Fruit fly (Drosophila melanogaster) whole organism, adult: Measurements from ENCODE around the gene Srp19.

Experiments used
- CG14711 ChIP-seq: fragments of 200-800 bp; sonication (Bioruptor generic); optimal IDR thresholded peaks from 2 replicates; lab custom pipeline; 2018; ENCODE audit warnings: missing biosample characterization, mild to moderate bottlenecking, missing genetic modification characterization, moderate library complexity
- CG1620 ChIP-seq: fragments of 200-800 bp; sonication (Bioruptor generic); optimal IDR thresholded peaks from 2 replicates; lab custom pipeline; 2016; ENCODE audit warnings: missing biosample characterization, missing genetic modification characterization
- Hr96 ChIP-seq: fragments of 200-800 bp; sonication (Bioruptor generic); optimal IDR thresholded peaks from 2 replicates; lab custom pipeline; 2016; ENCODE audit warnings: missing biosample characterization, missing genetic modification characterization
- Mnt ChIP-seq: fragments of 200-800 bp; sonication (Bioruptor generic); optimal IDR thresholded peaks from 2 replicates; lab custom pipeline; 2016; ENCODE audit warnings: missing biosample characterization, mild to moderate bottlenecking, missing genetic modification characterization
- bab1 ChIP-seq: fragments of 200-800 bp; sonication (Bioruptor generic); optimal IDR thresholded peaks from 3 replicates; lab custom pipeline; 2019; ENCODE audit warnings: missing biosample characterization, mild to moderate bottlenecking, missing genetic modification characterization, moderate library complexity
- cic ChIP-seq: fragments of 200-800 bp; sonication (Bioruptor generic); optimal IDR thresholded peaks from 2 replicates; lab custom pipeline; 2017; ENCODE audit warnings: missing biosample characterization, mild to moderate bottlenecking, missing genetic modification characterization, moderate library complexity
- kay ChIP-seq: fragments of 200-800 bp; sonication (Bioruptor generic); peaks from one replicate; lab custom pipeline; 2016; ENCODE audit warnings: missing biosample characterization, missing genetic modification characterization, borderline replicate concordance
- pad ChIP-seq: fragments of 200-800 bp; sonication (Bioruptor generic); optimal IDR thresholded peaks from 3 replicates; lab custom pipeline; 2017; ENCODE audit warnings: missing biosample characterization, missing genetic modification characterization, mild to moderate bottlenecking, moderate library complexity, missing genetic modification reagents
- tj ChIP-seq: fragments of 200-800 bp; sonication (Bioruptor generic); optimal IDR thresholded peaks from 3 replicates; lab custom pipeline; 2017; ENCODE audit warnings: missing biosample characterization, mild to moderate bottlenecking, missing genetic modification characterization, moderate library complexity
- toe ChIP-seq: fragments of 200-800 bp; sonication (Bioruptor generic); optimal IDR thresholded peaks from 2 replicates; lab custom pipeline; 2016; ENCODE audit warnings: missing biosample characterization, missing genetic modification characterization

dm6 chr3L:7344001-7344400, 3.8 kb downstream of the Srp19 start:
- TF ChIP-seq kay (GFP tag; lab: Kevin White, UChicago) = no peak
- TF ChIP-seq toe (GFP tag; lab: Kevin White, UChicago) = no peak
- TF ChIP-seq bab1 (GFP tag; lab: Kevin White, UChicago) = no peak
- TF ChIP-seq Hr96 (GFP tag; lab: Kevin White, UChicago) = no peak
- TF ChIP-seq CG14711 (tag; lab: Kevin White, UChicago) = no peak
- no peak for TF ChIP-seq CG1620
- TF ChIP-seq cic = peak; percentile 29
- TF ChIP-seq pad (GFP tag; lab: Kevin White, UChicago) = no peak
- peak; percentile 9 for TF ChIP-seq Mnt (GFP tag; lab: Kevin White, UChicago)
- TF ChIP-seq tj (GFP tag; lab: Kevin White, UChicago) = no peak
